Worm (Caenorhabditis elegans): Measurements from ENCODE around the gene trpp-3.

DNA sequence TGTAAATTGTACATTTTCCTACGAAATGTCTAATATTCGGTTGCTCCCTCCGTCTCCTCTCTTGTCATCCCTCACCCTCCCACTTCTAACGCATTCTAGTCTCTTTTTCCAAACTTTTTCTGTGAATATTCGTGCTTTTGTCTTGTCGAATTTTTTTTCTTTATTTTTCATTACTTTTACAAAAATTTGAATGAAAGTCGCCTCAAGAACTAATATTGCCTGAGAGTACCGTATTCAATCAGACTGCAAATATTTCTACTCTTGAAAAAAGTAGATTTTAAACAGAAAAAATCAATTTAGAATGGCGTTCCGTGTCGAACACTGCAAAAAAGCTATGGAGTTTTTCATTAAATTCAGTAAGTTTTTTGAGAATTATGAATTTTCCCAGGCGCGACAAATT is 30.9 kb downstream of the trpp-3 start, which contains the start of gene ZK1098.11:
- TF ChIP-seq dve-1 (tag; optimal IDR thresholded peaks at IDR 0.05) (no peak), lin-11 (tag; optimal IDR thresholded peaks at IDR 0.05) (no peak), syd-9 (tag; optimal IDR thresholded peaks at IDR 0.05) (no peak), pqm-1 (tag; optimal IDR thresholded peaks at IDR 0.05) (no peak), pros-1 (tag; optimal IDR thresholded peaks at IDR 0.05) (no peak), elt-4 (tag; optimal IDR thresholded peaks at IDR 0.05) (no peak), ama-1 (optimal IDR thresholded peaks at IDR 0.05) (no peak)

All from whole organism, late embryonic.